Fruit fly (Drosophila melanogaster): ENCODE data around the gene Stip1.
A peak's percentile ranks its signal among the peaks of the same experiment; 100 is the strongest.

The Stip1 gene

dm6 chr2L:249048-249825 is 45.7 kb upstream of the Stip1 start (continued):
- peak; percentile 10 for TF ChIP-seq CG4424 (GFP tag; optimal IDR thresholded peaks at IDR 0.05)
- TF ChIP-seq CG6813 (GFP tag; optimal IDR thresholded peaks at IDR 0.05), result no peak
- TF ChIP-seq CG13624 (GFP tag; optimal IDR thresholded peaks at IDR 0.05), result peak; percentile 13
- TF ChIP-seq CG10366 (GFP tag; IDR thresholded peaks at IDR 0.05), result no peak; the same call in 1 of the 2 replicates
- no peak for TF ChIP-seq Mrtf (GFP tag; IDR thresholded peaks at IDR 0.05)
- TF ChIP-seq sens-2 (GFP tag; IDR thresholded peaks at IDR 0.05), result no peak
- no peak for TF ChIP-seq peb (GFP tag; IDR thresholded peaks at IDR 0.05)
- TF ChIP-seq MESR4 (GFP tag; optimal IDR thresholded peaks at IDR 0.05), result no peak
- peak; percentile 79 for TF ChIP-seq yki (optimal IDR thresholded peaks at IDR 0.05)
- no peak for TF ChIP-seq Mes4 (GFP tag; optimal IDR thresholded peaks at IDR 0.05)
- TF ChIP-seq ewg (GFP tag; optimal IDR thresholded peaks at IDR 0.05), result peak; percentile 60
- no peak for TF ChIP-seq CG15696 (tag; optimal IDR thresholded peaks at IDR 0.05)
- TF ChIP-seq crp (GFP tag; optimal IDR thresholded peaks at IDR 0.05), result no peak
- no peak for TF ChIP-seq jumu (GFP tag; optimal IDR thresholded peaks at IDR 0.05)
- no peak for TF ChIP-seq pho (GFP tag; optimal IDR thresholded peaks at IDR 0.05)
- TF ChIP-seq Elba2 (GFP tag; optimal IDR thresholded peaks at IDR 0.05), result no peak
- TF ChIP-seq HLH3B (GFP tag; IDR thresholded peaks at IDR 0.05), result no peak
- TF ChIP-seq fd64A (GFP tag; optimal IDR thresholded peaks at IDR 0.05), result no peak
- peak; percentile 31 for TF ChIP-seq CG18262 (tag; optimal IDR thresholded peaks at IDR 0.05)
- TF ChIP-seq so (GFP tag; IDR thresholded peaks at IDR 0.05), result no peak
- TF ChIP-seq cato (GFP tag; optimal IDR thresholded peaks at IDR 0.05; ENCODE audit: borderline replicate concordance), result no peak
- no peak for TF ChIP-seq CG14667 (GFP tag; IDR thresholded peaks at IDR 0.05)
- TF ChIP-seq trh (GFP tag; optimal IDR thresholded peaks at IDR 0.05), result no peak
- TF ChIP-seq CG1529 (GFP tag; optimal IDR thresholded peaks at IDR 0.05), result no peak
- TF ChIP-seq Pdp1 (GFP tag; optimal IDR thresholded peaks at IDR 0.05), result peak in 1 of 2 experiments; percentile 42
- no peak for TF ChIP-seq B-H2 (GFP tag; optimal IDR thresholded peaks at IDR 0.05)
- TF ChIP-seq ERR (GFP tag; optimal IDR thresholded peaks at IDR 0.05), result no peak
- peak; percentile 87 for TF ChIP-seq sens (GFP tag)
- peak; percentile 31; the same call in 1 of the 2 replicates for TF ChIP-seq CG32532 (GFP tag; IDR thresholded peaks at IDR 0.05)
- TF ChIP-seq Fer1 (GFP tag; optimal IDR thresholded peaks at IDR 0.05), result peak; percentile 18
- TF ChIP-seq Gsc (GFP tag; IDR thresholded peaks at IDR 0.05), result no peak
- no peak for TF ChIP-seq PHDP (tag; optimal IDR thresholded peaks at IDR 0.05)
- peak; percentile 42 for TF ChIP-seq Sox102F (GFP tag; optimal IDR thresholded peaks at IDR 0.05)
- TF ChIP-seq zfh2 (GFP tag; optimal IDR thresholded peaks at IDR 0.05), result no peak
- TF ChIP-seq CG4854 (GFP tag; optimal IDR thresholded peaks at IDR 0.05), result no peak
- TF ChIP-seq repo (GFP tag; optimal IDR thresholded peaks at IDR 0.05), result no peak
- TF ChIP-seq Bdp1 (GFP tag; optimal IDR thresholded peaks at IDR 0.05), result no peak
- TF ChIP-seq CG17361 (GFP tag; IDR thresholded peaks at IDR 0.05), result 0 out of 3 replicates have a peak, but pooled peaks have one; percentile 22
- TF ChIP-seq Jarid2 (GFP tag; optimal IDR thresholded peaks at IDR 0.05), result no peak
- TF ChIP-seq Adf1 (GFP tag; IDR thresholded peaks at IDR 0.05), result peak; percentile 79
- no peak for TF ChIP-seq Ets97D (GFP tag; optimal IDR thresholded peaks at IDR 0.05)
- no peak for TF ChIP-seq CG4820 (GFP tag; optimal IDR thresholded peaks at IDR 0.05)
- peak; percentile 13 for TF ChIP-seq tio (GFP tag; optimal IDR thresholded peaks at IDR 0.05)
- TF ChIP-seq CG10565 (GFP tag; optimal IDR thresholded peaks at IDR 0.05), result no peak
- TF ChIP-seq Vsx1 (GFP tag; optimal IDR thresholded peaks at IDR 0.05), result peak; percentile 9
- peak; percentile 42 for TF ChIP-seq az2 (GFP tag; optimal IDR thresholded peaks at IDR 0.05)
- TF ChIP-seq pnt (GFP tag; optimal IDR thresholded peaks at IDR 0.05), result no peak
- peak; percentile 18 for TF ChIP-seq trem (tag; optimal IDR thresholded peaks at IDR 0.05)
- TF ChIP-seq chinmo (GFP tag; IDR thresholded peaks at IDR 0.05; ENCODE audit: partially characterized antibody), result peak; percentile 96; the same call in 3 of the 4 replicates
- no peak for TF ChIP-seq CG7963 (GFP tag; IDR thresholded peaks at IDR 0.05; ENCODE audit: partially characterized antibody)
